Worm (Caenorhabditis elegans) whole organism, L4 larva: Measurements from ENCODE around the gene F53F4.12.
A peak's percentile ranks its signal among the peaks of the same experiment; 100 is the strongest.

ENCODE experiments used
- D1046.2 ChIP-seq: fragments of 200-800 bp; sonication (Bioruptor generic); IDR thresholded peaks from 2 replicates; pipeline ENCODE4 v1.3.6; 2022; ENCODE audit warnings: missing genetic modification characterization, missing compliant biosample characterization
- F37D6.2 ChIP-seq: sonication (generic microtip); optimal IDR thresholded peaks from 2 replicates; lab custom pipeline; 2016; ENCODE audit warnings: mild to moderate bottlenecking, missing genetic modification characterization, missing compliant biosample characterization
- F44E2.7 ChIP-seq: fragments of 200-800 bp; sonication (Bioruptor generic); IDR thresholded peaks from 2 replicates; pipeline ENCODE4 v2.1.2; 2022; ENCODE audit warnings: missing genetic modification characterization, missing compliant biosample characterization
- F49E8.2 ChIP-seq: sonication (generic microtip); optimal IDR thresholded peaks from 2 replicates; lab custom pipeline; 2016; ENCODE audit warnings: missing compliant biosample characterization, mild to moderate bottlenecking, missing genetic modification characterization, borderline replicate concordance
- R02D3.7 ChIP-seq: fragments of 150-350 bp; sonication (generic microtip); optimal IDR thresholded peaks from 3 replicates; lab custom pipeline; 2014; ENCODE audit warnings: missing biosample characterization, missing genetic modification characterization
- aha-1 ChIP-seq: fragments of 150-350 bp; peaks from one replicate; lab custom pipeline; 2014; ENCODE audit warnings: missing biosample characterization, missing genetic modification characterization
- ceh-28 ChIP-seq: fragments of 150-350 bp; optimal IDR thresholded peaks from 2 replicates; lab custom pipeline; 2014; ENCODE audit warnings: missing biosample characterization, missing genetic modification reagents, missing genetic modification characterization
- ceh-44 ChIP-seq: fragments of 200-800 bp; sonication (Bioruptor generic); IDR thresholded peaks from 2 replicates; pipeline ENCODE4 v1.3.6; 2022; ENCODE audit warnings: missing genetic modification reagents, missing genetic modification characterization, missing compliant biosample characterization
- daf-16 ChIP-seq, 3 experiments: sonication (generic microtip); optimal IDR thresholded peaks; 2 replicates each; lab custom pipeline; 2016 to 2017; ENCODE audit warnings: missing genetic modification characterization in 3 of 3, missing genetic modification reagents in 3 of 3, mild to moderate bottlenecking in 2 of 3, missing compliant biosample characterization in 2 of 3, missing biosample characterization in 1 of 3, moderate library complexity in 1 of 3
- dmd-6 ChIP-seq: fragments of 200-800 bp; sonication (Bioruptor generic); IDR thresholded peaks from 2 replicates; pipeline ENCODE4 v1.3.6; 2022; ENCODE audit warnings: missing genetic modification reagents, missing genetic modification characterization, missing compliant biosample characterization
- dve-1 ChIP-seq: sonication (generic microtip); optimal IDR thresholded peaks from 2 replicates; lab custom pipeline; 2017; ENCODE audit warnings: antibody characterized with exemption, mild to moderate bottlenecking, missing genetic modification characterization, missing compliant biosample characterization; ENCODE audit not compliant: insufficient read depth
- fos-1 ChIP-seq: fragments of 150-350 bp; optimal IDR thresholded peaks from 2 replicates; lab custom pipeline; 2014; ENCODE audit warnings: missing biosample characterization, missing genetic modification characterization
- hlh-11 ChIP-seq: fragments of 200-800 bp; sonication (Bioruptor generic); optimal IDR thresholded peaks from 2 replicates; lab custom pipeline; 2018; ENCODE audit warnings: mild to moderate bottlenecking, missing genetic modification characterization, missing compliant biosample characterization
- hlh-30 ChIP-seq: sonication (generic microtip); optimal IDR thresholded peaks from 2 replicates; lab custom pipeline; 2017; ENCODE audit warnings: antibody characterized with exemption, mild to moderate bottlenecking, missing genetic modification characterization, missing compliant biosample characterization; ENCODE audit not compliant: insufficient read depth
- lin-1 ChIP-seq: fragments of 200-800 bp; sonication (Bioruptor generic); IDR thresholded peaks from 2 replicates; pipeline ENCODE4 v1.3.6; 2022; ENCODE audit warnings: missing genetic modification reagents, missing genetic modification characterization, missing compliant biosample characterization
- lin-38 ChIP-seq: fragments of 200-800 bp; sonication (Bioruptor generic); IDR thresholded peaks from 2 replicates; pipeline ENCODE4 v1.3.6; 2022; ENCODE audit warnings: missing genetic modification reagents, missing genetic modification characterization, missing compliant biosample characterization
- lsy-2 ChIP-seq, 2 experiments: fragments of 150-350 bp in 1 of 2; sonication (generic microtip) in 1 of 2; optimal IDR thresholded peaks; 2 replicates each; lab custom pipeline; 2014 to 2017; ENCODE audit warnings: missing biosample characterization in 2 of 2, missing genetic modification characterization in 2 of 2
- madf-9 ChIP-seq: fragments of 200-800 bp; sonication (Bioruptor generic); conservative IDR thresholded peaks from 2 replicates; pipeline ENCODE4 v1.3.6; 2022; ENCODE audit warnings: missing genetic modification reagents, missing genetic modification characterization, missing compliant biosample characterization
- mdt-29 ChIP-seq: fragments of 200-800 bp; sonication (Bioruptor generic); IDR thresholded peaks from 2 replicates; pipeline ENCODE4 v1.3.6; 2022; ENCODE audit warnings: missing genetic modification reagents, missing genetic modification characterization, missing compliant biosample characterization
- mep-1 ChIP-seq: fragments of 150-350 bp; sonication (generic microtip); optimal IDR thresholded peaks from 3 replicates; lab custom pipeline; 2014; ENCODE audit warnings: missing biosample characterization, missing genetic modification characterization
- mes-2 ChIP-seq: sonication (generic microtip); optimal IDR thresholded peaks from 2 replicates; lab custom pipeline; 2016; ENCODE audit warnings: missing genotype, mild to moderate bottlenecking, missing genetic modification characterization, missing compliant biosample characterization; ENCODE audit not compliant: poor library complexity, severe bottlenecking
- mxl-3 ChIP-seq: fragments of 200-800 bp; sonication (Bioruptor generic); optimal IDR thresholded peaks from 2 replicates; lab custom pipeline; 2018; ENCODE audit warnings: mild to moderate bottlenecking, missing genetic modification characterization, missing compliant biosample characterization
- nhr-11 ChIP-seq: fragments of 150-350 bp; optimal IDR thresholded peaks from 2 replicates; lab custom pipeline; 2014; ENCODE audit warnings: missing biosample characterization, missing genetic modification characterization
- nhr-111 ChIP-seq: fragments of 200-800 bp; sonication (Bioruptor generic); optimal IDR thresholded peaks from 2 replicates; lab custom pipeline; 2018; ENCODE audit warnings: mild to moderate bottlenecking, missing genetic modification characterization, missing compliant biosample characterization
- nhr-237 ChIP-seq: sonication (generic microtip); optimal IDR thresholded peaks from 2 replicates; lab custom pipeline; 2017; ENCODE audit warnings: missing biosample characterization, missing genetic modification characterization
- nhr-28 ChIP-seq: fragments of 150-350 bp; optimal IDR thresholded peaks from 2 replicates; lab custom pipeline; 2014; ENCODE audit warnings: missing biosample characterization, missing genetic modification characterization
- nhr-6 ChIP-seq: fragments of 150-350 bp; optimal IDR thresholded peaks from 2 replicates; lab custom pipeline; 2014; ENCODE audit warnings: missing biosample characterization, missing genetic modification characterization
- nhr-77 ChIP-seq: fragments of 150-350 bp; optimal IDR thresholded peaks from 2 replicates; lab custom pipeline; 2014; ENCODE audit warnings: missing biosample characterization, missing genetic modification characterization
- php-3 ChIP-seq: fragments of 200-800 bp; sonication (Bioruptor generic); IDR thresholded peaks from 2 replicates; pipeline ENCODE4 v1.3.6; 2022; ENCODE audit warnings: missing genetic modification reagents, missing genetic modification characterization, missing compliant biosample characterization
- unc-130 ChIP-seq: sonication (generic microtip); optimal IDR thresholded peaks from 2 replicates; lab custom pipeline; 2016; ENCODE audit warnings: missing genetic modification reagents, missing genetic modification characterization, missing compliant biosample characterization
- unc-62 ChIP-seq, 3 experiments: fragments of 150-350 bp in 1 of 3; sonication (generic microtip); optimal IDR thresholded peaks in 2 of 3; peaks in 1 of 3; 1 replicate in 1 of 3; 2 replicates in 2 of 3; lab custom pipeline; 2014 to 2017; ENCODE audit warnings: missing biosample characterization in 3 of 3, missing genetic modification characterization in 3 of 3, missing genetic modification reagents in 3 of 3, missing genotype in 1 of 3

The F53F4.12 gene

ce11 chrV:13659219-13659618 lies 33.4 kb downstream of the F53F4.12 start:
- TF ChIP-seq daf-16 (GFP tag; optimal IDR thresholded peaks at IDR 0.05; lab: Kevin White, UChicago), result no peak
- TF ChIP-seq daf-16 (tag; optimal IDR thresholded peaks at IDR 0.05; lab: Kevin White, UChicago), result peak; percentile 51
- no peak for TF ChIP-seq nhr-111 (GFP tag; lab: Kevin White, UChicago)
- TF ChIP-seq nhr-28 (tag; lab: Kevin White, UChicago), result peak; percentile 70
- peak; percentile 35 for TF ChIP-seq dve-1 (tag; lab: Kevin White, UChicago)
- peak; percentile 63 for TF ChIP-seq mxl-3 (GFP tag; lab: Kevin White, UChicago)
- TF ChIP-seq hlh-30 (tag; lab: Kevin White, UChicago), result peak; percentile 80
- TF ChIP-seq F44E2.7 (GFP tag; lab: Robert Waterston, UW), result no peak
- TF ChIP-seq nhr-6, result peak; percentile 54
- peak; percentile 58 for TF ChIP-seq hlh-11 (tag; lab: Kevin White, UChicago)
- no peak for TF ChIP-seq F37D6.2 (tag; lab: Kevin White, UChicago)
- TF ChIP-seq mdt-29 (GFP tag; lab: Robert Waterston, UW), result peak; percentile 29; the same call in 1 of the 2 replicates
- peak; percentile 60 for TF ChIP-seq dmd-6 (GFP tag; lab: Robert Waterston, UW)
- TF ChIP-seq nhr-11, result no peak
- TF ChIP-seq F49E8.2 (tag; lab: Kevin White, UChicago), result no peak
- peak; percentile 21 for TF ChIP-seq nhr-77 (tag; lab: Kevin White, UChicago)
- TF ChIP-seq R02D3.7 (tag; lab: Kevin White, UChicago), result no peak
- TF ChIP-seq, all 104 proteins: peak for 10

- TF ChIP-seq D1046.2 (GFP tag; lab: Robert Waterston, UW), result no peak
- TF ChIP-seq unc-130 (GFP tag; lab: Kevin White, UChicago), result peak; percentile 24
- no peak for TF ChIP-seq nhr-237 (tag; lab: Kevin White, UChicago)
- TF ChIP-seq lsy-2 (tag; optimal IDR thresholded peaks at IDR 0.05; lab: Kevin White, UChicago), result peak in 1 of 2 experiments; percentile 35
- no peak for TF ChIP-seq lin-1
Observed at ce11 chrV:13660115-13660514, 34.3 kb downstream of the F53F4.12 start.

ce11 chrV:13660660-13661325 lies 34.9 kb downstream of the F53F4.12 start, which contains the start of gene letm-1:
Gene letm-1 (plus strand): TSS chrV:13661257.
- TF ChIP-seq lin-38 (GFP tag; lab: Robert Waterston, UW), result peak; percentile 55
- TF ChIP-seq ceh-44 (GFP tag; lab: Robert Waterston, UW), result no peak
- TF ChIP-seq php-3 (GFP tag; lab: Robert Waterston, UW), result no peak
- TF ChIP-seq hlh-30 (tag; lab: Kevin White, UChicago), result peak; percentile 25
- TF ChIP-seq ceh-28 (tag; lab: Kevin White, UChicago), result peak; percentile 24
- TF ChIP-seq aha-1 (tag; lab: Kevin White, UChicago), result peak; percentile 17
- peak in 1 of 2 experiments; percentile 0 for TF ChIP-seq daf-16 (GFP tag; optimal IDR thresholded peaks at IDR 0.05; lab: Kevin White, UChicago)
- TF ChIP-seq daf-16 (tag; optimal IDR thresholded peaks at IDR 0.05; lab: Kevin White, UChicago), result peak; percentile 71
- peak; percentile 43 for TF ChIP-seq mes-2 (tag; lab: Kevin White, UChicago)
- TF ChIP-seq madf-9 (GFP tag; lab: Robert Waterston, UW), result no peak
- no peak for TF ChIP-seq fos-1 (tag; lab: Kevin White, UChicago)
- peak; percentile 17 for TF ChIP-seq mep-1 (tag; lab: Kevin White, UChicago)
- peak; percentile 23; the same call in 1 of the 2 replicates for TF ChIP-seq dmd-6 (GFP tag; lab: Robert Waterston, UW)
- peak; percentile 15 for TF ChIP-seq nhr-77 (tag; lab: Kevin White, UChicago)
- TF ChIP-seq nhr-28 (tag; lab: Kevin White, UChicago), result peak; percentile 45
- peak; percentile 54 for TF ChIP-seq hlh-11 (tag; lab: Kevin White, UChicago)
- TF ChIP-seq unc-62 (GFP tag; optimal IDR thresholded peaks at IDR 0.05 in 1 of 2; lab: Kevin White, UChicago), result peak in 1 of 2 experiments; percentile 33
- no peak for TF ChIP-seq unc-62 (tag; optimal IDR thresholded peaks at IDR 0.05; lab: Kevin White, UChicago)
- TF ChIP-seq dve-1 (tag; lab: Kevin White, UChicago), result peak; percentile 52
